Fruit fly (Drosophila melanogaster) whole organism: Measurements from ENCODE around the gene cad.

ENCODE experiments used
- CG8478 ChIP-seq: fragments of >200 bp; optimal IDR thresholded peaks from 2 replicates; lab custom pipeline; 2018; ENCODE audit warnings: inconsistent platforms
- Dll ChIP-seq: fragments of >200 bp; optimal IDR thresholded peaks from 2 replicates; lab custom pipeline; 2017
- EcR ChIP-seq, 2 experiments: fragments of >200 bp; optimal IDR thresholded peaks; 2 replicates each; lab custom pipeline; 2017; ENCODE audit warnings: missing biosample characterization in 2 of 2, missing genetic modification characterization in 2 of 2, missing genetic modification reagents in 2 of 2
- psq ChIP-seq: fragments of >200 bp; optimal IDR thresholded peaks from 2 replicates; lab custom pipeline; 2017
- usp ChIP-seq: fragments of >200 bp; optimal IDR thresholded peaks from 2 replicates; lab custom pipeline; 2017; ENCODE audit warnings: missing biosample characterization, missing genetic modification characterization, mixed read lengths

dm6 chr2L:20783908-20784307 lies 13.4 kb downstream of the cad start:
- TF ChIP-seq usp (GFP tag; lab: Kevin White, UChicago): no peak
- no peak for TF ChIP-seq CG8478 (lab: Kevin White, UChicago)
- no peak for TF ChIP-seq EcR (GFP tag; optimal IDR thresholded peaks at IDR 0.05; lab: Kevin White, UChicago)
- TF ChIP-seq Dll (lab: Kevin White, UChicago): no peak
- no peak for TF ChIP-seq psq (lab: Kevin White, UChicago)
